Worm (Caenorhabditis elegans) whole organism, L4 larva: ENCODE measurements around the gene F09C6.14.

Experiments used
- Y48G9A.11 ChIP-seq: fragments of 200-800 bp; sonication (Bioruptor generic); IDR thresholded peaks from 2 replicates; pipeline ENCODE4 v1.3.6; 2022; ENCODE audit warnings: missing genetic modification reagents, missing genetic modification characterization, missing compliant biosample characterization
- ceh-32 ChIP-seq: sonication (generic microtip); optimal IDR thresholded peaks from 2 replicates; lab custom pipeline; 2016; ENCODE audit warnings: mild to moderate bottlenecking, missing genetic modification characterization, missing compliant biosample characterization; ENCODE audit not compliant: poor library complexity
- fos-1 ChIP-seq: fragments of 150-350 bp; optimal IDR thresholded peaks from 2 replicates; lab custom pipeline; 2014; ENCODE audit warnings: missing biosample characterization, missing genetic modification characterization
- mxl-3 ChIP-seq: fragments of 200-800 bp; sonication (Bioruptor generic); optimal IDR thresholded peaks from 2 replicates; lab custom pipeline; 2018; ENCODE audit warnings: mild to moderate bottlenecking, missing genetic modification characterization, missing compliant biosample characterization
- nhr-11 ChIP-seq: fragments of 150-350 bp; optimal IDR thresholded peaks from 2 replicates; lab custom pipeline; 2014; ENCODE audit warnings: missing biosample characterization, missing genetic modification characterization
- nhr-76 ChIP-seq: fragments of 150-350 bp; optimal IDR thresholded peaks from 2 replicates; lab custom pipeline; 2014; ENCODE audit warnings: missing biosample characterization, missing genetic modification characterization
- php-3 ChIP-seq: fragments of 200-800 bp; sonication (Bioruptor generic); IDR thresholded peaks from 2 replicates; pipeline ENCODE4 v1.3.6; 2022; ENCODE audit warnings: missing genetic modification reagents, missing genetic modification characterization, missing compliant biosample characterization
- skn-1 ChIP-seq: fragments of 150-350 bp; optimal IDR thresholded peaks from 2 replicates; lab custom pipeline; 2014; ENCODE audit warnings: missing biosample characterization, missing genetic modification characterization
- spr-3 ChIP-seq: fragments of 200-800 bp; sonication (Bioruptor generic); optimal IDR thresholded peaks from 2 replicates; lab custom pipeline; 2018; ENCODE audit warnings: mild to moderate bottlenecking, missing genetic modification characterization, missing compliant biosample characterization
- unc-62 ChIP-seq, 3 experiments: fragments of 150-350 bp in 1 of 3; sonication (generic microtip); optimal IDR thresholded peaks in 2 of 3; peaks in 1 of 3; 1 replicate in 1 of 3; 2 replicates in 2 of 3; lab custom pipeline; 2014 to 2017; ENCODE audit warnings: missing biosample characterization in 3 of 3, missing genetic modification characterization in 3 of 3, missing genetic modification reagents in 3 of 3, missing genotype in 1 of 3

ce11 chrV:16927345-16927744, 46.6 kb downstream of the F09C6.14 start, which contains the start of gene Y102A5C.36:
- TF ChIP-seq mxl-3 (GFP tag; lab: Kevin White, UChicago) (no peak), skn-1 (tag; lab: Kevin White, UChicago) (no peak), fos-1 (no peak), php-3 (GFP tag; lab: Robert Waterston, UW) (no peak), Y48G9A.11 (no peak), unc-62 (GFP tag; optimal IDR thresholded peaks at IDR 0.05 in 1 of 2; lab: Kevin White, UChicago) (no peak), unc-62 (tag; optimal IDR thresholded peaks at IDR 0.05; lab: Kevin White, UChicago) (no peak), ceh-32 (tag; lab: Kevin White, UChicago) (no peak), nhr-76 (no peak), spr-3 (GFP tag; lab: Kevin White, UChicago) (no peak), nhr-11 (tag; lab: Kevin White, UChicago) (no peak)
